Fruit fly (Drosophila melanogaster): Measurements from ENCODE around the gene CG13978.

Gene CG13978

dm6 chr3R:27463889-27464288 lies at the start of gene CG13978:
CG13978 (plus strand) TSS chr3R:27464189.
- TF ChIP-seq CG17806 (tag; optimal IDR thresholded peaks at IDR 0.05) (no peak), CG34367 (tag; optimal IDR thresholded peaks at IDR 0.05) (no peak), CG14655 (GFP tag; optimal IDR thresholded peaks at IDR 0.05) (no peak), gl (tag; optimal IDR thresholded peaks at IDR 0.05) (no peak), CG8159 (tag; optimal IDR thresholded peaks at IDR 0.05) (no peak), fd96Ca (GFP tag; IDR thresholded peaks at IDR 0.05) (no peak), CG32121 (GFP tag; IDR thresholded peaks at IDR 0.05) (no peak), D1 (tag; optimal IDR thresholded peaks at IDR 0.05) (no peak), CG13204 (GFP tag; optimal IDR thresholded peaks at IDR 0.05) (no peak), CG4496 (GFP tag; IDR thresholded peaks at IDR 0.05) (no peak), Ets98B (GFP tag; IDR thresholded peaks at IDR 0.05) (no peak), CG9948 (tag; optimal IDR thresholded peaks at IDR 0.05) (no peak), EcR (GFP tag; optimal IDR thresholded peaks at IDR 0.05) (no peak), rn (GFP tag; IDR thresholded peaks at IDR 0.05) (no peak), CG12605 (GFP tag; IDR thresholded peaks at IDR 0.05) (no peak), CG10348 (GFP tag; IDR thresholded peaks at IDR 0.05) (no peak), CG15710 (tag; optimal IDR thresholded peaks at IDR 0.05) (no peak)

- TF ChIP-seq CG9948 (tag; optimal IDR thresholded peaks at IDR 0.05): no peak
- TF ChIP-seq CG4496 (GFP tag; IDR thresholded peaks at IDR 0.05): no peak
- TF ChIP-seq Snoo (tag; optimal IDR thresholded peaks at IDR 0.05): no peak
- no peak for TF ChIP-seq rn (GFP tag; IDR thresholded peaks at IDR 0.05)
- no peak for TF ChIP-seq CG17806 (tag; optimal IDR thresholded peaks at IDR 0.05)
- no peak for TF ChIP-seq CG14655 (GFP tag; optimal IDR thresholded peaks at IDR 0.05)
- TF ChIP-seq D1 (tag; optimal IDR thresholded peaks at IDR 0.05): no peak
- no peak for TF ChIP-seq CG34367 (tag; optimal IDR thresholded peaks at IDR 0.05)
- no peak for TF ChIP-seq EcR (GFP tag; optimal IDR thresholded peaks at IDR 0.05)
- TF ChIP-seq CG13204 (GFP tag; optimal IDR thresholded peaks at IDR 0.05): no peak
- TF ChIP-seq Pif1B (GFP tag; optimal IDR thresholded peaks at IDR 0.05): no peak
- no peak for TF ChIP-seq gl (tag; optimal IDR thresholded peaks at IDR 0.05)
- TF ChIP-seq Ets98B (GFP tag; IDR thresholded peaks at IDR 0.05): no peak
- no peak for TF ChIP-seq Pif1A (GFP tag; optimal IDR thresholded peaks at IDR 0.05)
- TF ChIP-seq fd96Ca (GFP tag; IDR thresholded peaks at IDR 0.05): no peak
- TF ChIP-seq CG10348 (GFP tag; IDR thresholded peaks at IDR 0.05): no peak
Measured at dm6 chr3R:27415303-27415702, 48.7 kb upstream of the CG13978 start.

dm6 chr3R:27421810-27422209 lies 42.2 kb upstream of the CG13978 start:
- TF ChIP-seq CG9948 (tag; optimal IDR thresholded peaks at IDR 0.05) (peak; percentile 36), gl (tag; optimal IDR thresholded peaks at IDR 0.05) (no peak), CG32121 (GFP tag; IDR thresholded peaks at IDR 0.05) (no peak), CG17806 (tag; optimal IDR thresholded peaks at IDR 0.05) (peak; percentile 21), CG12605 (GFP tag; IDR thresholded peaks at IDR 0.05) (no peak), fd96Ca (GFP tag; IDR thresholded peaks at IDR 0.05) (no peak), CG34367 (tag; optimal IDR thresholded peaks at IDR 0.05) (no peak), Pif1A (GFP tag; optimal IDR thresholded peaks at IDR 0.05) (peak; percentile 0), Snoo (tag; optimal IDR thresholded peaks at IDR 0.05) (no peak), rn (GFP tag; IDR thresholded peaks at IDR 0.05) (no peak), CG13204 (GFP tag; optimal IDR thresholded peaks at IDR 0.05) (no peak), CG8159 (tag; optimal IDR thresholded peaks at IDR 0.05) (peak; percentile 40), Pif1B (GFP tag; optimal IDR thresholded peaks at IDR 0.05) (no peak), CG4496 (GFP tag; IDR thresholded peaks at IDR 0.05) (0 out of 3 replicates have a peak, but pooled peaks have one; percentile 42), D1 (tag; optimal IDR thresholded peaks at IDR 0.05) (no peak), CG8301 (tag; optimal IDR thresholded peaks at IDR 0.05) (peak; percentile 19), CG15710 (tag; optimal IDR thresholded peaks at IDR 0.05) (peak; percentile 22), CG10348 (GFP tag; IDR thresholded peaks at IDR 0.05) (no peak), Ets98B (GFP tag; IDR thresholded peaks at IDR 0.05) (no peak), EcR (GFP tag; optimal IDR thresholded peaks at IDR 0.05) (no peak), CG14655 (GFP tag; optimal IDR thresholded peaks at IDR 0.05) (peak; percentile 30)

- TF ChIP-seq Ets98B (GFP tag; IDR thresholded peaks at IDR 0.05) (no peak), EcR (GFP tag; optimal IDR thresholded peaks at IDR 0.05) (no peak), CG32121 (GFP tag; IDR thresholded peaks at IDR 0.05) (no peak), CG14655 (GFP tag; optimal IDR thresholded peaks at IDR 0.05) (no peak), CG12605 (GFP tag; IDR thresholded peaks at IDR 0.05) (no peak), CG15710 (tag; optimal IDR thresholded peaks at IDR 0.05) (no peak), D1 (tag; optimal IDR thresholded peaks at IDR 0.05) (no peak), CG9948 (tag; optimal IDR thresholded peaks at IDR 0.05) (no peak), CG17806 (tag; optimal IDR thresholded peaks at IDR 0.05) (no peak), CG34367 (tag; optimal IDR thresholded peaks at IDR 0.05) (no peak), CG10348 (GFP tag; IDR thresholded peaks at IDR 0.05) (no peak), Pif1B (GFP tag; optimal IDR thresholded peaks at IDR 0.05) (no peak), Pif1A (GFP tag; optimal IDR thresholded peaks at IDR 0.05) (no peak), gl (tag; optimal IDR thresholded peaks at IDR 0.05) (no peak)
Measured at dm6 chr3R:27426702-27427101, 37.3 kb upstream of the CG13978 start.

dm6 chr3R:27437308-27437707 lies 26.7 kb upstream of the CG13978 start, which contains the start of gene side:
side (minus strand) TSS chr3R:27437482.
- TF ChIP-seq CG13204 (GFP tag; optimal IDR thresholded peaks at IDR 0.05) (no peak), CG32121 (GFP tag; IDR thresholded peaks at IDR 0.05) (0 out of 2 replicates have a peak, but pooled peaks have one; percentile 13)

dm6 chr3R:27438370-27438769 lies 25.6 kb upstream of the CG13978 start:
- no peak for TF ChIP-seq Pif1A (GFP tag; optimal IDR thresholded peaks at IDR 0.05)
- no peak for TF ChIP-seq rn (GFP tag; IDR thresholded peaks at IDR 0.05)
- no peak for TF ChIP-seq CG14655 (GFP tag; optimal IDR thresholded peaks at IDR 0.05)
- no peak for TF ChIP-seq CG32121 (GFP tag; IDR thresholded peaks at IDR 0.05)
- no peak for TF ChIP-seq CG12605 (GFP tag; IDR thresholded peaks at IDR 0.05)
- TF ChIP-seq CG17806 (tag; optimal IDR thresholded peaks at IDR 0.05): no peak
- no peak for TF ChIP-seq CG34367 (tag; optimal IDR thresholded peaks at IDR 0.05)
- no peak for TF ChIP-seq CG9948 (tag; optimal IDR thresholded peaks at IDR 0.05)
- TF ChIP-seq D1 (tag; optimal IDR thresholded peaks at IDR 0.05): no peak
- TF ChIP-seq EcR (GFP tag; optimal IDR thresholded peaks at IDR 0.05): no peak
- no peak for TF ChIP-seq Pif1B (GFP tag; optimal IDR thresholded peaks at IDR 0.05)
- no peak for TF ChIP-seq gl (tag; optimal IDR thresholded peaks at IDR 0.05)
- no peak for TF ChIP-seq Ets98B (GFP tag; IDR thresholded peaks at IDR 0.05)
- no peak for TF ChIP-seq CG4496 (GFP tag; IDR thresholded peaks at IDR 0.05)
